Fruit fly (Drosophila melanogaster) whole organism, prepupa: ENCODE results near the gene Bug22.

Experiments
- CG10631 ChIP-seq: fragments of 200-800 bp; sonication (Bioruptor generic); optimal IDR thresholded peaks from 2 replicates; lab custom pipeline; 2016; ENCODE audit warnings: missing biosample characterization, missing genetic modification characterization
- CG11762 ChIP-seq: fragments of 200-800 bp; sonication (Bioruptor generic); optimal IDR thresholded peaks from 3 replicates; lab custom pipeline; 2016; ENCODE audit warnings: missing biosample characterization, missing genetic modification characterization; ENCODE audit not compliant: insufficient read depth
- CG11902 ChIP-seq: fragments of 200-800 bp; sonication (Bioruptor generic); optimal IDR thresholded peaks from 3 replicates; lab custom pipeline; 2016; ENCODE audit warnings: missing biosample characterization, missing genetic modification characterization
- CG15336 ChIP-seq: fragments of 200-800 bp; sonication (Bioruptor generic); IDR thresholded peaks from 2 replicates; pipeline ENCODE4 v1.3.6; 2022; ENCODE audit warnings: missing biosample characterization, missing genetic modification characterization
- CG16779 ChIP-seq: fragments of 200-800 bp; sonication (Bioruptor generic); optimal IDR thresholded peaks from 3 replicates; lab custom pipeline; 2017; ENCODE audit warnings: missing biosample characterization, mild to moderate bottlenecking, missing genetic modification characterization
- CG3032 ChIP-seq: fragments of 200-800 bp; optimal IDR thresholded peaks from 2 replicates; lab custom pipeline; 2019; ENCODE audit warnings: missing biosample characterization, mild to moderate bottlenecking, missing genetic modification characterization, moderate library complexity
- CG31627 ChIP-seq: fragments of 200-800 bp; sonication (Bioruptor generic); optimal IDR thresholded peaks from 3 replicates; lab custom pipeline; 2016; ENCODE audit warnings: missing biosample characterization, missing genetic modification characterization
- CG32006 ChIP-seq: fragments of 200-800 bp; sonication (Bioruptor generic); optimal IDR thresholded peaks from 3 replicates; lab custom pipeline; 2017; ENCODE audit warnings: missing biosample characterization, mild to moderate bottlenecking, missing genetic modification characterization
- CG34406 ChIP-seq: fragments of 200-800 bp; sonication (Bioruptor generic); optimal IDR thresholded peaks from 3 replicates; lab custom pipeline; 2016; ENCODE audit warnings: missing biosample characterization, missing genetic modification characterization
- CG3919 ChIP-seq: fragments of 200-800 bp; sonication (Bioruptor generic); optimal IDR thresholded peaks from 3 replicates; lab custom pipeline; 2016; ENCODE audit warnings: missing biosample characterization, missing genetic modification characterization
- CG4318 ChIP-seq: fragments of 200-800 bp; sonication (Bioruptor generic); optimal IDR thresholded peaks from 3 replicates; lab custom pipeline; 2017; ENCODE audit warnings: missing biosample characterization, mild to moderate bottlenecking, missing genetic modification characterization
- CG6276 ChIP-seq: fragments of 200-800 bp; sonication (Bioruptor generic); optimal IDR thresholded peaks from 2 replicates; lab custom pipeline; 2017; ENCODE audit warnings: missing biosample characterization, mild to moderate bottlenecking, missing genetic modification characterization
- CG6792 ChIP-seq: fragments of 200-800 bp; sonication (Bioruptor generic); optimal IDR thresholded peaks from 3 replicates; lab custom pipeline; 2016; ENCODE audit warnings: missing biosample characterization, missing genetic modification characterization
- CG6808 ChIP-seq: fragments of 200-800 bp; sonication (Bioruptor generic); optimal IDR thresholded peaks from 3 replicates; lab custom pipeline; 2017; ENCODE audit warnings: missing biosample characterization, missing genetic modification characterization, mild to moderate bottlenecking, moderate library complexity, missing genetic modification reagents
- CG6854 ChIP-seq: fragments of 200-800 bp; sonication (Bioruptor generic); optimal IDR thresholded peaks from 2 replicates; lab custom pipeline; 2017; ENCODE audit warnings: missing biosample characterization, mild to moderate bottlenecking, missing genetic modification characterization
- CG8119 ChIP-seq: fragments of 200-800 bp; sonication (Bioruptor generic); IDR thresholded peaks from 3 replicates; pipeline ENCODE4 v1.3.6; 2022; ENCODE audit warnings: missing biosample characterization, missing genetic modification characterization
- CG8319 ChIP-seq: fragments of 200-800 bp; sonication (Bioruptor generic); optimal IDR thresholded peaks from 3 replicates; lab custom pipeline; 2016; ENCODE audit warnings: missing biosample characterization, missing genetic modification characterization
- CG8632 ChIP-seq: fragments of 200-800 bp; sonication (Bioruptor generic); optimal IDR thresholded peaks from 3 replicates; lab custom pipeline; 2016; ENCODE audit warnings: missing biosample characterization, missing genetic modification characterization
- CG9139 ChIP-seq: fragments of 200-800 bp; sonication (Bioruptor generic); optimal IDR thresholded peaks from 3 replicates; lab custom pipeline; 2017; ENCODE audit warnings: missing biosample characterization, mild to moderate bottlenecking, missing genetic modification characterization
- Eip78C ChIP-seq: fragments of 200-800 bp; sonication (Bioruptor generic); peaks from one replicate; lab custom pipeline; 2016; ENCODE audit warnings: missing biosample characterization, missing genetic modification characterization
- Eip93F ChIP-seq: fragments of 200-800 bp; sonication (Bioruptor generic); optimal IDR thresholded peaks from 2 replicates; lab custom pipeline; 2016; ENCODE audit warnings: missing biosample characterization, mild to moderate bottlenecking, missing genetic modification characterization
- Ets21C ChIP-seq: fragments of 200-800 bp; sonication (Bioruptor generic); optimal IDR thresholded peaks from 3 replicates; lab custom pipeline; 2016; ENCODE audit warnings: missing biosample characterization, missing genetic modification characterization
- Hr38 ChIP-seq: sonication (Bioruptor generic); optimal IDR thresholded peaks from 2 replicates; lab custom pipeline; 2016; ENCODE audit warnings: missing biosample characterization, missing genetic modification characterization
- Hr39 ChIP-seq: fragments of 200-800 bp; sonication (Bioruptor generic); optimal IDR thresholded peaks from 2 replicates; lab custom pipeline; 2016; ENCODE audit warnings: missing biosample characterization, missing genetic modification characterization
- Hr4 ChIP-seq: fragments of 200-800 bp; sonication (Bioruptor generic); optimal IDR thresholded peaks from 3 replicates; lab custom pipeline; 2016; ENCODE audit warnings: missing biosample characterization, missing genetic modification characterization
- Lpt ChIP-seq: fragments of 200-800 bp; sonication (Bioruptor generic); optimal IDR thresholded peaks from 3 replicates; lab custom pipeline; 2016; ENCODE audit warnings: missing biosample characterization, missing genetic modification characterization
- Met ChIP-seq: fragments of 200-800 bp; sonication (Bioruptor generic); optimal IDR thresholded peaks from 3 replicates; lab custom pipeline; 2016; ENCODE audit warnings: missing biosample characterization, missing genetic modification characterization
- OdsH ChIP-seq: fragments of 200-800 bp; sonication (Bioruptor generic); optimal IDR thresholded peaks from 3 replicates; lab custom pipeline; 2016; ENCODE audit warnings: missing biosample characterization, missing genetic modification characterization
- Sox14 ChIP-seq: fragments of 200-800 bp; sonication (Bioruptor generic); optimal IDR thresholded peaks from 3 replicates; lab custom pipeline; 2016; ENCODE audit warnings: missing biosample characterization, missing genetic modification characterization
- Sox15 ChIP-seq: fragments of 200-800 bp; sonication (Bioruptor generic); optimal IDR thresholded peaks from 3 replicates; lab custom pipeline; 2016; ENCODE audit warnings: missing biosample characterization, missing genetic modification characterization
- acj6 ChIP-seq: fragments of 200-800 bp; sonication (Bioruptor generic); optimal IDR thresholded peaks from 3 replicates; lab custom pipeline; 2016; ENCODE audit warnings: missing biosample characterization, missing genetic modification characterization
- dsx ChIP-seq: fragments of 200-800 bp; optimal IDR thresholded peaks from 3 replicates; lab custom pipeline; 2019; ENCODE audit warnings: missing biosample characterization, mild to moderate bottlenecking, missing genetic modification characterization, moderate library complexity; ENCODE audit not compliant: poor library complexity, severe bottlenecking
- fd59A ChIP-seq: fragments of 200-800 bp; sonication (Bioruptor generic); optimal IDR thresholded peaks from 2 replicates; lab custom pipeline; 2017; ENCODE audit warnings: missing biosample characterization, mild to moderate bottlenecking, missing genetic modification characterization, missing genetic modification reagents
- fd85E ChIP-seq: fragments of 200-800 bp; sonication (Bioruptor generic); optimal IDR thresholded peaks from 3 replicates; lab custom pipeline; 2016; ENCODE audit warnings: missing biosample characterization, missing genetic modification characterization
- fkh ChIP-seq: fragments of 200-800 bp; sonication (Bioruptor generic); optimal IDR thresholded peaks from 3 replicates; lab custom pipeline; 2017; ENCODE audit warnings: missing biosample characterization, mild to moderate bottlenecking, missing genetic modification characterization, moderate library complexity
- pdm3 ChIP-seq: fragments of 200-800 bp; sonication (Bioruptor generic); optimal IDR thresholded peaks from 3 replicates; lab custom pipeline; 2016; ENCODE audit warnings: missing biosample characterization, missing genetic modification characterization
- ss ChIP-seq, 2 experiments: fragments of 200-800 bp; sonication (Bioruptor generic); optimal IDR thresholded peaks; 2 replicates in 1 of 2; 3 replicates in 1 of 2; lab custom pipeline; 2017 to 2018; ENCODE audit warnings: mild to moderate bottlenecking in 2 of 2, missing biosample characterization in 2 of 2, missing genetic modification characterization in 2 of 2, moderate library complexity in 1 of 2
- topi ChIP-seq: fragments of 200-800 bp; sonication (Bioruptor generic); optimal IDR thresholded peaks from 3 replicates; lab custom pipeline; 2016; ENCODE audit warnings: missing biosample characterization, missing genetic modification characterization
- vri ChIP-seq: fragments of 200-800 bp; sonication (Bioruptor generic); optimal IDR thresholded peaks from 3 replicates; lab custom pipeline; 2016; ENCODE audit warnings: missing biosample characterization, mild to moderate bottlenecking, missing genetic modification characterization

The Bug22 gene

DNA sequence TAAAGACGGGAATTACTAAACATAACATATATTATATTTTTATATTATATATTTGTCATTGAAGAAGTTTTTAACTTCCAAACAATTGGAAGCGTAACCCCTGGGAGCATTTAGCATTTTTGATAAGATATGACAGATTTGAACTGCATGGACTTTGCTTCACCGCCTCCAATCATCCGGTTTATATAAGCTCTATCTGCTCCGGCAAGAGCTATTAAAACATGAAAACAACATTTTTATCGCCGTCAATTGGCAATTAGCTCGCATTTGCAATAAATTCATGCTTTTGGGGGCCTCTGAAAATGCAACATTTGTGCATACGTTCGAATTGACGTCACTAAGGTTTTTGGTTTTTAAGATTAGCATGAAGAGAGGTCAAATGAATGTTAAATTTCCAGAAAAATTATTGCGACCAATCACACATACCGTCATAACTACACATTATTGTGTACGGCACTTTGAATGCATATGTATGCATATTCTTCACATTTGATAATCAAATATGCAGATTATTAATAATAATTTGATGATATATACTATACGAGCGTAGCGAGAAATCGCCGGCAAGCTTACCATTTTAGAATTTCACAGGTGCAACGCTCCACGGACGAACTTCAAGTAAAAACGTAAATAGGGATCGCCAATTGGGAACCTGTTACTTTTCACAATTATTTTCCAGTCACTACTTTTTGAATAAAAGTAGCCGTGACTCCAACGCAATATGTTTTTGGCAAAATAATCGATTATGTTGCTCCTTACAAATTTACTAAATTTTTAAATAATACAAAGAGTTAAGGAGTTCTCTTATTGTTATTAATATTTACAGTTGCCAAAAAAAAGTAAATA, 34.9 kb downstream of the Bug22 start, which contains the start of gene Mdh1:
Mdh1 (minus strand) TSS at position 691 of the 846 bp plus-strand sequence.
- TF ChIP-seq Eip93F (GFP tag; lab: Kevin White, UChicago) (peak; percentile 18), CG6808 (GFP tag; lab: Kevin White, UChicago) (peak; percentile 4), vri (peak; percentile 55), ss (GFP tag; optimal IDR thresholded peaks at IDR 0.05; lab: Kevin White, UChicago) (peak; percentile 11 to 40), CG3919 (no peak), Eip78C (GFP tag; lab: Kevin White, UChicago) (peak; percentile 64)

- TF ChIP-seq Lpt (GFP tag; lab: Kevin White, UChicago) (no peak), fd59A (GFP tag; lab: Kevin White, UChicago) (no peak), Sox15 (GFP tag; lab: Kevin White, UChicago) (no peak), CG4318 (GFP tag; lab: Kevin White, UChicago) (no peak), Eip93F (GFP tag; lab: Kevin White, UChicago) (no peak), CG10631 (no peak), CG32006 (GFP tag; lab: Kevin White, UChicago) (no peak), CG31627 (GFP tag; lab: Kevin White, UChicago) (no peak), Hr38 (GFP tag; lab: Kevin White, UChicago) (no peak), ss (GFP tag; optimal IDR thresholded peaks at IDR 0.05; lab: Kevin White, UChicago) (no peak)
Measured at dm6 chr2L:10395035-10395434, 35.7 kb downstream of the Bug22 start.

dm6 chr2L:10393467-10393866, 37.3 kb downstream of the Bug22 start:
- TF ChIP-seq Sox14 (GFP tag; lab: Kevin White, UChicago) (no peak), Sox15 (GFP tag; lab: Kevin White, UChicago) (no peak), Eip78C (GFP tag; lab: Kevin White, UChicago) (no peak), CG6276 (GFP tag; lab: Kevin White, UChicago) (no peak), vri (peak; percentile 18)

- TF ChIP-seq vri, result peak; percentile 45
- no peak for TF ChIP-seq fd85E
- no peak for TF ChIP-seq Hr38 (GFP tag; lab: Kevin White, UChicago)
- no peak for TF ChIP-seq CG32006 (GFP tag; lab: Kevin White, UChicago)
- TF ChIP-seq CG11902 (GFP tag; lab: Kevin White, UChicago), result peak; percentile 11
- peak; percentile 29 for TF ChIP-seq dsx (GFP tag; lab: Kevin White, UChicago)
- TF ChIP-seq CG31627 (GFP tag; lab: Kevin White, UChicago), result peak; percentile 58
- peak; percentile 36 for TF ChIP-seq CG6792
- peak; percentile 80 for TF ChIP-seq Sox14 (GFP tag; lab: Kevin White, UChicago)
- 0 out of 2 replicates have a peak, but pooled peaks have one; percentile 31 for TF ChIP-seq CG15336 (GFP tag; lab: Robert Waterston, UW)
- TF ChIP-seq ss (GFP tag; optimal IDR thresholded peaks at IDR 0.05; lab: Kevin White, UChicago), result peak in 1 of 2 experiments; percentile 24
- peak; percentile 61 for TF ChIP-seq CG3032
- TF ChIP-seq acj6, result peak; percentile 38
- no peak for TF ChIP-seq CG9139 (GFP tag; lab: Kevin White, UChicago)
- no peak for TF ChIP-seq CG8319
- no peak for TF ChIP-seq CG6808 (GFP tag; lab: Kevin White, UChicago)
- no peak for TF ChIP-seq Lpt (GFP tag; lab: Kevin White, UChicago)
- TF ChIP-seq CG6854 (GFP tag; lab: Kevin White, UChicago), result no peak
- TF ChIP-seq Eip93F (GFP tag; lab: Kevin White, UChicago), result peak; percentile 21
- TF ChIP-seq Hr4 (GFP tag; lab: Kevin White, UChicago), result peak; percentile 54
- no peak for TF ChIP-seq CG11762 (GFP tag; lab: Kevin White, UChicago)
- TF ChIP-seq Met, result peak; percentile 62
- TF ChIP-seq CG34406, result no peak
- TF ChIP-seq topi, result peak; percentile 44
- TF ChIP-seq CG8632, result no peak
- peak; percentile 73 for TF ChIP-seq Eip78C (GFP tag; lab: Kevin White, UChicago)
- peak; percentile 58 for TF ChIP-seq OdsH (GFP tag; lab: Kevin White, UChicago)
- TF ChIP-seq CG16779 (tag; lab: Kevin White, UChicago), result no peak
- TF ChIP-seq CG8119 (GFP tag; lab: Robert Waterston, UW), result no peak; the same call in 2 of the 3 replicates
- TF ChIP-seq pdm3 (GFP tag; lab: Kevin White, UChicago), result peak; percentile 73
- TF ChIP-seq Hr39 (GFP tag; lab: Kevin White, UChicago), result peak; percentile 63
- peak; percentile 47 for TF ChIP-seq fkh (GFP tag; lab: Kevin White, UChicago)
- TF ChIP-seq CG10631, result no peak
- peak; percentile 12 for TF ChIP-seq Ets21C (GFP tag; lab: Kevin White, UChicago)
Measured at dm6 chr2L:10387869-10388726, 42.6 kb downstream of the Bug22 start, which contains the start of gene da. Gene da (plus strand): TSS chr2L:10388105.
